Worm (Caenorhabditis elegans): ENCODE data around the gene F35B12.10.
A peak's percentile ranks its signal among the peaks of the same experiment; 100 is the strongest.

F35B12.10 gene

DNA sequence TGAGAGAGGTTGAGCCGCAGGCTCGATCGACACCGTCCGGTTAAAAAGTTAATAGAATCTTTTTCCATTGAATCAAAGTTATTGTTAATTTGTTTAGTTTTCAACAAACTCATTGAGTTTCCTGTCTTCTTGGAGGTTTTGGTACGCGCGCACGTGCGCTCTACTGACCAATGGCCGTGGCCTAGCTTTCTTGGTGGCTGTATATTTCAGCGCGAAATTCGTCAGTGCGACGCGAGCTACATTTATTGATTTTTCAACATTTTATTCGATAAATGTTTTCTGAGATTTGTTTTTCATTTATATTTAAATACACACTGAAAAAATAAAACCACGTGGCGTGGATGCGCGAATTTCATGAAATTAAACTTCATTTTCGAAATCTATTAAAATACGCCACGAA, 15.1 kb upstream of the F35B12.10 start, which contains the start of gene bir-1 (continued):
- TF ChIP-seq egl-27 (tag; optimal IDR thresholded peaks at IDR 0.05) (no peak), spr-1 (tag; optimal IDR thresholded peaks at IDR 0.05) (no peak), hmg-1.1 (GFP tag; IDR thresholded peaks at IDR 0.05) (peak; percentile 53; the same call in 1 of the 2 replicates), duxl-1 (tag; optimal IDR thresholded peaks at IDR 0.05; ENCODE audit: poor library complexity) (no peak), nhr-11 (tag; optimal IDR thresholded peaks at IDR 0.05) (no peak), ceh-20 (GFP tag; IDR thresholded peaks at IDR 0.05) (no peak), spr-3 (GFP tag; optimal IDR thresholded peaks at IDR 0.05) (no peak), ztf-7 (tag; optimal IDR thresholded peaks at IDR 0.05) (no peak), lin-1 (GFP tag; IDR thresholded peaks at IDR 0.05) (no peak), dmd-6 (GFP tag; IDR thresholded peaks at IDR 0.05) (peak; percentile 47; the same call in 1 of the 2 replicates), unc-130 (GFP tag; optimal IDR thresholded peaks at IDR 0.05) (peak; percentile 88), Y5F2A.4 (GFP tag; optimal IDR thresholded peaks at IDR 0.05) (no peak), daf-8 (GFP tag; IDR thresholded peaks at IDR 0.05) (no peak), zfp-2 (tag; optimal IDR thresholded peaks at IDR 0.05) (no peak), ceh-32 (tag; optimal IDR thresholded peaks at IDR 0.05; ENCODE audit: poor library complexity) (no peak), egl-43 (GFP tag; IDR thresholded peaks at IDR 0.05) (no peak), ceh-82 (tag; optimal IDR thresholded peaks at IDR 0.05) (no peak), lir-3 (tag; optimal IDR thresholded peaks at IDR 0.05) (no peak), F44E2.7 (GFP tag; IDR thresholded peaks at IDR 0.05) (no peak), mxl-3 (GFP tag; optimal IDR thresholded peaks at IDR 0.05) (peak; percentile 82), nhr-237 (tag; optimal IDR thresholded peaks at IDR 0.05) (no peak), T26A8.4 (GFP tag; IDR thresholded peaks at IDR 0.05) (no peak), D1046.2 (GFP tag; IDR thresholded peaks at IDR 0.05) (no peak), mdl-1 (tag; optimal IDR thresholded peaks at IDR 0.05) (peak; percentile 44 to 90), T20F7.1 (GFP tag; optimal IDR thresholded peaks at IDR 0.05) (peak; percentile 48), lsy-2 (tag; optimal IDR thresholded peaks at IDR 0.05) (peak in 1 of 2 experiments; percentile 73), daf-12 (tag; optimal IDR thresholded peaks at IDR 0.05) (no peak), lin-39 (tag; optimal IDR thresholded peaks at IDR 0.05) (no peak), cey-2 (tag; optimal IDR thresholded peaks at IDR 0.05; ENCODE audit: borderline replicate concordance, insufficient read depth) (no peak), nhr-25 (tag; optimal IDR thresholded peaks at IDR 0.05; ENCODE audit: borderline replicate concordance, insufficient read depth) (peak; percentile 31), nhr-28 (tag; optimal IDR thresholded peaks at IDR 0.05) (peak; percentile 50), ama-1 (optimal IDR thresholded peaks at IDR 0.05) (no peak), mes-2 (tag; optimal IDR thresholded peaks at IDR 0.05; ENCODE audit: poor library complexity, severe bottlenecking) (peak; percentile 96), lin-13 (GFP tag; optimal IDR thresholded peaks at IDR 0.05) (no peak), ceh-44 (GFP tag; IDR thresholded peaks at IDR 0.05) (no peak), nhr-102 (tag; optimal IDR thresholded peaks at IDR 0.05) (no peak), dve-1 (tag; optimal IDR thresholded peaks at IDR 0.05; ENCODE audit: insufficient read depth) (peak; percentile 24), daf-19 (GFP tag; conservative IDR thresholded peaks at IDR 0.05) (no peak), F26F4.8 (GFP tag; conservative IDR thresholded peaks at IDR 0.05) (no peak), dmd-8 (GFP tag; IDR thresholded peaks at IDR 0.05) (no peak), F49E8.2 (tag; optimal IDR thresholded peaks at IDR 0.05; ENCODE audit: borderline replicate concordance) (no peak), ces-1 (GFP tag; optimal IDR thresholded peaks at IDR 0.05) (no peak), aha-1 (tag) (no peak), fkh-10 (GFP tag; optimal IDR thresholded peaks at IDR 0.05) (no peak), Y105C5A.15 (GFP tag; IDR thresholded peaks at IDR 0.05) (no peak), zip-2 (tag; optimal IDR thresholded peaks at IDR 0.05) (no peak), nhr-48 (tag; optimal IDR thresholded peaks at IDR 0.05) (no peak), R02D3.7 (tag; optimal IDR thresholded peaks at IDR 0.05) (no peak), dpl-1 (GFP tag; optimal IDR thresholded peaks at IDR 0.05) (peak; percentile 75), zfp-3 (GFP tag; conservative IDR thresholded peaks at IDR 0.05) (no peak), nhr-111 (GFP tag; optimal IDR thresholded peaks at IDR 0.05) (no peak), ZK546.5 (tag; optimal IDR thresholded peaks at IDR 0.05) (no peak)

Measured in whole organism, L4 larva.